Worm (Caenorhabditis elegans) whole organism, young adult: ENCODE results near the gene F32D8.11.

Experiments
- efl-1 ChIP-seq: fragments of 150-350 bp; optimal IDR thresholded peaks from 2 replicates; lab custom pipeline; 2014; ENCODE audit warnings: missing biosample characterization, missing genetic modification reagents, missing genetic modification characterization
- egrh-3 ChIP-seq: fragments of 200-800 bp; sonication (Bioruptor generic); IDR thresholded peaks from 2 replicates; pipeline ENCODE4 v1.3.6; 2022; ENCODE audit warnings: missing genetic modification reagents, missing genetic modification characterization, missing compliant biosample characterization
- mel-28 ChIP-seq: sonication (generic microtip); optimal IDR thresholded peaks from 2 replicates; lab custom pipeline; 2016; ENCODE audit warnings: borderline replicate concordance, mild to moderate bottlenecking, missing genetic modification characterization, missing compliant biosample characterization

- TF ChIP-seq egrh-3 (GFP tag; lab: Robert Waterston, UW) = no peak
- no peak for TF ChIP-seq efl-1
- no peak for TF ChIP-seq mel-28 (tag; lab: Kevin White, UChicago)
Observed at ce11 chrV:10880138-10880882, 8.6 kb downstream of the F32D8.11 start, which contains the start of gene F32D8.1.
